Worm (Caenorhabditis elegans) whole organism, L3 larva: ENCODE measurements around the gene alp-1.

Source experiments
- aly-2 ChIP-seq: fragments of 150-350 bp; optimal IDR thresholded peaks from 2 replicates; lab custom pipeline; 2014; ENCODE audit warnings: missing biosample characterization, missing genetic modification characterization
- ama-1 ChIP-seq: fragments of 150-350 bp; optimal IDR thresholded peaks from 2 replicates; lab custom pipeline; 2018
- ceh-16 ChIP-seq: sonication (generic microtip); optimal IDR thresholded peaks from 2 replicates; lab custom pipeline; 2017; ENCODE audit warnings: missing biosample characterization, missing genetic modification characterization
- ceh-28 ChIP-seq: fragments of 150-350 bp; optimal IDR thresholded peaks from 2 replicates; lab custom pipeline; 2014; ENCODE audit warnings: missing biosample characterization, missing genetic modification reagents, missing genetic modification characterization
- ceh-82 ChIP-seq: fragments of 150-350 bp; optimal IDR thresholded peaks from 2 replicates; lab custom pipeline; 2014; ENCODE audit warnings: missing biosample characterization, missing genetic modification characterization
- ceh-9 ChIP-seq: sonication (generic microtip); optimal IDR thresholded peaks from 2 replicates; lab custom pipeline; 2018; ENCODE audit warnings: missing biosample characterization, missing genetic modification characterization
- daf-12 ChIP-seq: fragments of 150-350 bp; optimal IDR thresholded peaks from 2 replicates; lab custom pipeline; 2014; ENCODE audit warnings: missing biosample characterization, missing genetic modification reagents, missing genetic modification characterization
- egl-27 ChIP-seq: sonication (generic microtip); optimal IDR thresholded peaks from 4 replicates; lab custom pipeline; 2017; ENCODE audit warnings: missing biosample characterization, missing genetic modification reagents, missing genetic modification characterization
- egl-5 ChIP-seq: fragments of 150-350 bp; optimal IDR thresholded peaks from 2 replicates; lab custom pipeline; 2017; ENCODE audit warnings: missing biosample characterization, missing genetic modification reagents, missing genetic modification characterization, inconsistent platforms
- elt-1 ChIP-seq: fragments of 150-350 bp; optimal IDR thresholded peaks from 2 replicates; lab custom pipeline; 2014; ENCODE audit warnings: missing biosample characterization, missing genetic modification characterization
- elt-2 ChIP-seq: sonication (generic microtip); optimal IDR thresholded peaks from 2 replicates; lab custom pipeline; 2016; ENCODE audit warnings: missing genetic modification reagents, mild to moderate bottlenecking, missing genetic modification characterization, missing compliant biosample characterization
- elt-3 ChIP-seq, 3 experiments: fragments of 150-350 bp in 1 of 3; sonication (generic microtip) in 2 of 3; optimal IDR thresholded peaks; 2 replicates in 2 of 3; 4 replicates in 1 of 3; lab custom pipeline; 2014 to 2017; ENCODE audit warnings: missing biosample characterization in 3 of 3, missing genetic modification characterization in 3 of 3
- fkh-10 ChIP-seq: sonication (generic microtip); optimal IDR thresholded peaks from 2 replicates; lab custom pipeline; 2017; ENCODE audit warnings: missing biosample characterization, missing genetic modification reagents, missing genetic modification characterization
- fkh-2 ChIP-seq: fragments of 150-350 bp; optimal IDR thresholded peaks from 2 replicates; lab custom pipeline; 2014; ENCODE audit warnings: missing biosample characterization, missing genetic modification reagents, missing genetic modification characterization
- hmg-11 ChIP-seq: sonication (generic microtip); optimal IDR thresholded peaks from 2 replicates; lab custom pipeline; 2016; ENCODE audit warnings: missing genetic modification characterization, missing compliant biosample characterization
- jun-1 ChIP-seq: fragments of 150-350 bp; optimal IDR thresholded peaks from 2 replicates; lab custom pipeline; 2014; ENCODE audit warnings: missing biosample characterization, missing genetic modification reagents, missing genetic modification characterization
- lin-39 ChIP-seq: fragments of 150-350 bp; optimal IDR thresholded peaks from 2 replicates; lab custom pipeline; 2018; ENCODE audit warnings: missing biosample characterization, missing genetic modification reagents, missing genetic modification characterization
- lsy-12 ChIP-seq: sonication (generic microtip); optimal IDR thresholded peaks from 2 replicates; lab custom pipeline; 2016; ENCODE audit warnings: mild to moderate bottlenecking, missing genetic modification characterization, missing compliant biosample characterization
- mml-1 ChIP-seq: fragments of 150-350 bp; sonication (generic microtip); optimal IDR thresholded peaks from 3 replicates; lab custom pipeline; 2014; ENCODE audit warnings: missing biosample characterization, missing genetic modification characterization
- nfya-1 ChIP-seq: sonication (generic microtip); optimal IDR thresholded peaks from 2 replicates; lab custom pipeline; 2017; ENCODE audit warnings: missing genetic modification characterization, mild to moderate bottlenecking, missing compliant biosample characterization, antibody characterized with exemption, moderate library complexity; ENCODE audit not compliant: insufficient read depth
- nhr-11 ChIP-seq: fragments of 150-350 bp; optimal IDR thresholded peaks from 2 replicates; lab custom pipeline; 2014; ENCODE audit warnings: missing biosample characterization, missing genetic modification characterization
- nhr-12 ChIP-seq: fragments of 150-350 bp; optimal IDR thresholded peaks from 2 replicates; lab custom pipeline; 2014; ENCODE audit warnings: missing biosample characterization, missing genetic modification characterization
- nhr-23 ChIP-seq: fragments of 150-350 bp; optimal IDR thresholded peaks from 2 replicates; lab custom pipeline; 2014; ENCODE audit warnings: missing biosample characterization, missing genetic modification reagents, missing genetic modification characterization
- nhr-237 ChIP-seq: fragments of 150-350 bp; optimal IDR thresholded peaks from 2 replicates; lab custom pipeline; 2014; ENCODE audit warnings: missing biosample characterization, missing genetic modification characterization
- nhr-25 ChIP-seq: sonication (generic microtip); optimal IDR thresholded peaks from 2 replicates; lab custom pipeline; 2017; ENCODE audit warnings: missing biosample characterization, missing genetic modification characterization
- nhr-28 ChIP-seq: fragments of 150-350 bp; optimal IDR thresholded peaks from 2 replicates; lab custom pipeline; 2014; ENCODE audit warnings: missing biosample characterization, missing genetic modification characterization
- nhr-43 ChIP-seq: sonication (generic microtip); optimal IDR thresholded peaks from 2 replicates; lab custom pipeline; 2016; ENCODE audit warnings: mild to moderate bottlenecking, missing genetic modification characterization, missing compliant biosample characterization; ENCODE audit not compliant: poor library complexity, severe bottlenecking
- nhr-67 ChIP-seq: fragments of 150-350 bp; optimal IDR thresholded peaks from 2 replicates; lab custom pipeline; 2014; ENCODE audit warnings: missing biosample characterization, missing genetic modification characterization
- nhr-77 ChIP-seq: fragments of 150-350 bp; optimal IDR thresholded peaks from 2 replicates; lab custom pipeline; 2014; ENCODE audit warnings: missing biosample characterization, missing genetic modification characterization
- pha-4 ChIP-seq: fragments of 150-350 bp; optimal IDR thresholded peaks from 2 replicates; lab custom pipeline; 2014; ENCODE audit warnings: missing biosample characterization, missing genetic modification reagents, missing genetic modification characterization
- pqm-1 ChIP-seq: fragments of 150-350 bp; optimal IDR thresholded peaks from 2 replicates; lab custom pipeline; 2017; ENCODE audit warnings: missing biosample characterization, missing genetic modification characterization, inconsistent platforms
- sea-2 ChIP-seq: fragments of 150-350 bp; sonication (generic microtip); optimal IDR thresholded peaks from 4 replicates; lab custom pipeline; 2014; ENCODE audit warnings: missing biosample characterization, missing genetic modification reagents, missing genetic modification characterization
- skn-1 ChIP-seq: fragments of 150-350 bp; optimal IDR thresholded peaks from 2 replicates; lab custom pipeline; 2014; ENCODE audit warnings: missing biosample characterization, missing genetic modification characterization
- snpc-4 ChIP-seq: fragments of 150-350 bp; optimal IDR thresholded peaks from 2 replicates; lab custom pipeline; 2014; ENCODE audit warnings: missing biosample characterization, missing genetic modification characterization
- unc-39 ChIP-seq: sonication (generic microtip); optimal IDR thresholded peaks from 4 replicates; lab custom pipeline; 2017; ENCODE audit warnings: missing biosample characterization, missing genetic modification characterization
- ztf-11 ChIP-seq: fragments of 150-350 bp; optimal IDR thresholded peaks from 2 replicates; lab custom pipeline; 2014; ENCODE audit warnings: missing biosample characterization, missing genetic modification characterization

The alp-1 gene

ce11 chrIV:8852194-8852593 is at the start of gene alp-1:
alp-1 (plus strand) TSS chrIV:8852494.
- TF ChIP-seq nhr-77 (no peak), ceh-82 (tag; lab: Kevin White, UChicago) (no peak), elt-2 (no peak), sea-2 (GFP tag; lab: Kevin White, UChicago) (no peak), ama-1 (lab: Kevin White, UChicago) (no peak), ceh-28 (no peak), pqm-1 (tag; lab: Kevin White, UChicago) (no peak), nhr-43 (tag; lab: Kevin White, UChicago) (no peak), aly-2 (tag; lab: Kevin White, UChicago) (no peak), nhr-12 (no peak)

DNA sequence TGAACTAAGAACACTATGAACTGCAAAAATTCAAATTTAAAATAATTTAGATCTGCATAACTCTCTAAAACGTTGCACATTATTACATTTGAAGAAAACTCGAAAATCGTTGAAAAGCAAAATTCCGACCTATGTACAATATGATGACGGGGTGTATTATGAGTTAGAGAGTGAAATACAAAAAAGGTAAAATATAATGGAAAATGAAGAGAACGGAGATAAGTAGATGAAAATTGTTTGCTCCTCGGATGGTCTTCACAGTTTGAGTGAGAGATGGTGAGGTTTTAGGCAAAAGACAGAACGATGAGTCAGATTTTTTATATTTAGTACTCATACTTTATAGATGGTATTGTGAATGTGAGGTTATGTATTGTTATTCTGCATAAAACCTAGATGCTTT is 45.0 kb upstream of the alp-1 start:
- TF ChIP-seq pha-4 (tag; lab: Kevin White, UChicago) = peak; percentile 75
- no peak for TF ChIP-seq elt-1 (tag; lab: Kevin White, UChicago)
- no peak for TF ChIP-seq fkh-10 (GFP tag; lab: Kevin White, UChicago)
- TF ChIP-seq ceh-28 = no peak
- no peak for TF ChIP-seq nhr-25 (tag; lab: Kevin White, UChicago)
- peak; percentile 65 for TF ChIP-seq pqm-1 (tag; lab: Kevin White, UChicago)
- TF ChIP-seq, all 47 proteins: peak for 2

ce11 chrIV:8813614-8814013 is 38.7 kb upstream of the alp-1 start, which contains the start of gene exc-5:
exc-5 (minus strand) TSS chrIV:8813670.
- TF ChIP-seq elt-3 (tag; optimal IDR thresholded peaks at IDR 0.05; lab: Kevin White, UChicago) (no peak), fkh-2 (tag; lab: Kevin White, UChicago) (no peak), ama-1 (lab: Kevin White, UChicago) (no peak), nhr-25 (tag; lab: Kevin White, UChicago) (no peak), hmg-11 (tag; lab: Kevin White, UChicago) (no peak), nhr-43 (tag; lab: Kevin White, UChicago) (no peak), ceh-28 (no peak), pqm-1 (tag; lab: Kevin White, UChicago) (no peak), ceh-16 (tag; lab: Kevin White, UChicago) (no peak), snpc-4 (tag; lab: Kevin White, UChicago) (no peak), nhr-11 (tag; lab: Kevin White, UChicago) (no peak), nhr-67 (tag; lab: Kevin White, UChicago) (no peak), fkh-10 (GFP tag; lab: Kevin White, UChicago) (no peak), jun-1 (tag; lab: Kevin White, UChicago) (no peak), daf-12 (tag; lab: Kevin White, UChicago) (no peak), ceh-9 (tag; lab: Kevin White, UChicago) (no peak)

- no peak for TF ChIP-seq elt-1 (tag; lab: Kevin White, UChicago)
- no peak for TF ChIP-seq nfya-1 (tag; lab: Kevin White, UChicago)
- TF ChIP-seq elt-3 (tag; optimal IDR thresholded peaks at IDR 0.05; lab: Kevin White, UChicago) = peak in 1 of 3 experiments; percentile 48
- TF ChIP-seq lsy-12 (tag; lab: Kevin White, UChicago) = no peak
- TF ChIP-seq nhr-43 (tag; lab: Kevin White, UChicago) = peak; percentile 2
- no peak for TF ChIP-seq ama-1 (lab: Kevin White, UChicago)
- TF ChIP-seq jun-1 (tag; lab: Kevin White, UChicago) = no peak
- peak; percentile 66 for TF ChIP-seq nhr-23 (tag; lab: Kevin White, UChicago)
- TF ChIP-seq, all 47 proteins: peak for 3
Observed at ce11 chrIV:8815162-8815561, 37.1 kb upstream of the alp-1 start.

DNA sequence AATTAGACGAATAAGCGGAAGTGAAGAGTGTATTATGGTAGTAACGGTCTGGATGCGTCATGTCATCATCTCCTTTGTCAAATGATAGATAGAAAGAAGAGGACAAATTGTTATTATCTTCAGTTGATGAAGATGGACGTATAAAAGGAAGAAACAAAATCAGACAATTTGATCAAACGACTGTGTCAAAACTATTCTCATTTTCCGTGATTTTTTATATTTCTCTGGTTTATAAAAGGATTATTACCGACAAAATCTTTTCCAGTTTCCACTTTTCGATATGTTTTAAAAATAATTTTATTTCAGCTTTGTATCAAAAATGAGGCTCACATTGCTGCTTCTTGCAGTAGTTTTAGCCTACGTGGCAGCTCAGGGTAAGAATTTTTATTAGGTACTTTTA is 36.3 kb upstream of the alp-1 start, which contains the start of gene grsp-2:
Gene grsp-2 (plus strand): TSS at position 301 of the 400 bp plus-strand sequence.
- TF ChIP-seq snpc-4 (tag; lab: Kevin White, UChicago) (no peak), egl-5 (tag; lab: Kevin White, UChicago) (no peak), nhr-43 (tag; lab: Kevin White, UChicago) (no peak), mml-1 (tag; lab: Kevin White, UChicago) (no peak), pha-4 (tag; lab: Kevin White, UChicago) (no peak), nhr-28 (no peak), egl-27 (no peak), ceh-28 (no peak), lin-39 (tag; lab: Kevin White, UChicago) (no peak), nhr-67 (tag; lab: Kevin White, UChicago) (no peak), nhr-23 (tag; lab: Kevin White, UChicago) (no peak), unc-39 (tag; lab: Kevin White, UChicago) (no peak), elt-3 (tag; optimal IDR thresholded peaks at IDR 0.05; lab: Kevin White, UChicago) (no peak), nhr-237 (tag; lab: Kevin White, UChicago) (no peak), ztf-11 (no peak), skn-1 (tag; lab: Kevin White, UChicago) (no peak), sea-2 (GFP tag; lab: Kevin White, UChicago) (no peak), nhr-25 (tag; lab: Kevin White, UChicago) (no peak)
- TF ChIP-seq, all 47 proteins: peak for 0
